Fruit fly (Drosophila melanogaster): ENCODE measurements around the gene mrn.

Gene mrn

dm6 chr3L:15537916-15538581, 42.3 kb downstream of the mrn start (continued):
- TF ChIP-seq Nf-YB (GFP tag; optimal IDR thresholded peaks at IDR 0.05), result peak; percentile 53
- TF ChIP-seq Myb (GFP tag; optimal IDR thresholded peaks at IDR 0.05), result peak; percentile 12
- no peak; the same call in 1 of the 2 replicates for TF ChIP-seq CG32532 (GFP tag; IDR thresholded peaks at IDR 0.05)
- no peak for TF ChIP-seq dati (GFP tag; IDR thresholded peaks at IDR 0.05)
- TF ChIP-seq MESR4 (GFP tag; optimal IDR thresholded peaks at IDR 0.05), result no peak
- TF ChIP-seq tx (GFP tag; optimal IDR thresholded peaks at IDR 0.05), result peak; percentile 22
- TF ChIP-seq CG18599 (GFP tag; optimal IDR thresholded peaks at IDR 0.05), result peak; percentile 58
- peak; percentile 23; the same call in 1 of the 2 replicates for TF ChIP-seq HLH3B (GFP tag; IDR thresholded peaks at IDR 0.05)
- TF ChIP-seq CG6683 (GFP tag; optimal IDR thresholded peaks at IDR 0.05), result peak; percentile 6
- TF ChIP-seq ase (GFP tag; IDR thresholded peaks at IDR 0.05), result peak; percentile 41; the same call in 1 of the 3 replicates
- TF ChIP-seq Scr (GFP tag; IDR thresholded peaks at IDR 0.05; ENCODE audit: partially characterized antibody), result no peak
- TF ChIP-seq Chrac-16 (GFP tag; optimal IDR thresholded peaks at IDR 0.05), result peak; percentile 50
- no peak for TF ChIP-seq CG1792 (GFP tag; optimal IDR thresholded peaks at IDR 0.05)
- TF ChIP-seq CG12744 (GFP tag; optimal IDR thresholded peaks at IDR 0.05), result no peak
- TF ChIP-seq CG6689 (GFP tag; IDR thresholded peaks at IDR 0.05), result peak; percentile 78
- no peak for TF ChIP-seq CG11560 (tag; IDR thresholded peaks at IDR 0.05)
- TF ChIP-seq Mes4 (GFP tag; optimal IDR thresholded peaks at IDR 0.05), result peak; percentile 2
- TF ChIP-seq E2f2 (GFP tag; IDR thresholded peaks at IDR 0.05), result no peak
- TF ChIP-seq CG4282 (GFP tag; optimal IDR thresholded peaks at IDR 0.05), result no peak
- peak; percentile 55 for TF ChIP-seq CG3407 (GFP tag; optimal IDR thresholded peaks at IDR 0.05)
- no peak for TF ChIP-seq CG14014 (GFP tag; IDR thresholded peaks at IDR 0.05)
- peak; percentile 75 for TF ChIP-seq unpg (GFP tag; optimal IDR thresholded peaks at IDR 0.05)
- no peak for TF ChIP-seq zen2 (GFP tag; IDR thresholded peaks at IDR 0.05; ENCODE audit: partially characterized antibody)
- TF ChIP-seq CG13775 (GFP tag; optimal IDR thresholded peaks at IDR 0.05), result peak; percentile 74
- peak; percentile 43 for TF ChIP-seq Dek (tag; optimal IDR thresholded peaks at IDR 0.05)
- TF ChIP-seq B-H1 (GFP tag; IDR thresholded peaks at IDR 0.05), result no peak
- TF ChIP-seq Nf-YC (tag; optimal IDR thresholded peaks at IDR 0.05), result peak; percentile 15
- peak; percentile 54 for TF ChIP-seq Fer3 (tag; optimal IDR thresholded peaks at IDR 0.05)
- no peak for TF ChIP-seq p53 (GFP tag; optimal IDR thresholded peaks at IDR 0.05)
- peak; percentile 50 for TF ChIP-seq CG4404 (GFP tag; IDR thresholded peaks at IDR 0.05)
- TF ChIP-seq Hmr (GFP tag; optimal IDR thresholded peaks at IDR 0.05), result peak; percentile 73
- peak; percentile 58 for TF ChIP-seq D19A (tag; optimal IDR thresholded peaks at IDR 0.05)
- peak; percentile 35 to 36 for TF ChIP-seq dpn (GFP tag; optimal IDR thresholded peaks at IDR 0.05)
- TF ChIP-seq CG14965 (GFP tag; optimal IDR thresholded peaks at IDR 0.05; ENCODE audit: borderline replicate concordance), result no peak
- TF ChIP-seq CG6765 (GFP tag; optimal IDR thresholded peaks at IDR 0.05), result no peak
- 0 out of 2 replicates have a peak, but pooled peaks have one; percentile 16 for TF ChIP-seq toy (GFP tag; IDR thresholded peaks at IDR 0.05)
- no peak for TF ChIP-seq al (GFP tag; IDR thresholded peaks at IDR 0.05)
- TF ChIP-seq fd96Cb (tag; optimal IDR thresholded peaks at IDR 0.05), result peak; percentile 72
- no peak for TF ChIP-seq tup (GFP tag; optimal IDR thresholded peaks at IDR 0.05)
- TF ChIP-seq CG42726 (GFP tag; IDR thresholded peaks at IDR 0.05; ENCODE audit: partially characterized antibody), result no peak
- no peak for TF ChIP-seq ac (GFP tag; optimal IDR thresholded peaks at IDR 0.05)
- peak; percentile 1 for TF ChIP-seq jumu (GFP tag; optimal IDR thresholded peaks at IDR 0.05)
- TF ChIP-seq fd3F (GFP tag; optimal IDR thresholded peaks at IDR 0.05), result peak; percentile 7
- TF ChIP-seq CG17359 (tag; optimal IDR thresholded peaks at IDR 0.05), result peak; percentile 62
- TF ChIP-seq Atf6 (GFP tag; IDR thresholded peaks at IDR 0.05), result no peak; the same call in 1 of the 2 replicates
- TF ChIP-seq kay (GFP tag; optimal IDR thresholded peaks at IDR 0.05), result no peak
- peak; percentile 15 for TF ChIP-seq CG11723 (GFP tag; optimal IDR thresholded peaks at IDR 0.05)
- no peak for TF ChIP-seq pan (optimal IDR thresholded peaks at IDR 0.05)
- peak in 1 of 2 experiments; percentile 66 for TF ChIP-seq pan (GFP tag; optimal IDR thresholded peaks at IDR 0.05 in 1 of 2, IDR thresholded peaks at IDR 0.05 in 1 of 2)
- no peak for TF ChIP-seq sr (GFP tag; IDR thresholded peaks at IDR 0.05)

All from whole organism, embryonic.